Worm (Caenorhabditis elegans) whole organism, late embryonic: ENCODE results near the gene pod-1.

Experiments
- Y22D7AL.16 ChIP-seq: sonication (generic microtip); optimal IDR thresholded peaks from 2 replicates; lab custom pipeline; 2016; ENCODE audit warnings: missing genetic modification characterization, missing compliant biosample characterization
- ceh-6 ChIP-seq: fragments of 200-800 bp; sonication (Bioruptor generic); optimal IDR thresholded peaks from 2 replicates; lab custom pipeline; 2018; ENCODE audit warnings: mild to moderate bottlenecking, missing genetic modification characterization, missing compliant biosample characterization
- gmeb-2 ChIP-seq: sonication (generic microtip); optimal IDR thresholded peaks from 2 replicates; lab custom pipeline; 2016; ENCODE audit warnings: missing genetic modification characterization, inconsistent platforms, missing compliant biosample characterization
- hlh-15 ChIP-seq: sonication (generic microtip); optimal IDR thresholded peaks from 2 replicates; lab custom pipeline; 2016; ENCODE audit warnings: missing genetic modification characterization, missing compliant biosample characterization
- lin-11 ChIP-seq: fragments of 200-800 bp; sonication (Bioruptor generic); optimal IDR thresholded peaks from 2 replicates; lab custom pipeline; 2018; ENCODE audit warnings: mild to moderate bottlenecking, missing genetic modification characterization, missing compliant biosample characterization
- pqm-1 ChIP-seq: sonication (generic microtip); optimal IDR thresholded peaks from 2 replicates; lab custom pipeline; 2016; ENCODE audit warnings: missing genetic modification characterization, missing compliant biosample characterization

- TF ChIP-seq Y22D7AL.16 (tag; lab: Kevin White, UChicago), result no peak
- no peak for TF ChIP-seq pqm-1 (tag; lab: Kevin White, UChicago)
- no peak for TF ChIP-seq lin-11 (tag; lab: Kevin White, UChicago)
- TF ChIP-seq hlh-15, result no peak
- TF ChIP-seq gmeb-2 (tag; lab: Kevin White, UChicago), result no peak
- no peak for TF ChIP-seq ceh-6 (GFP tag; lab: Kevin White, UChicago)
These were observed 39.9 kb downstream of the pod-1 start, which contains the start of gene acc-4 for ce11 chrIII:13484024-13484423.
